Fruit fly (Drosophila melanogaster): Measurements from ENCODE around the gene HIP.

The HIP gene

DNA sequence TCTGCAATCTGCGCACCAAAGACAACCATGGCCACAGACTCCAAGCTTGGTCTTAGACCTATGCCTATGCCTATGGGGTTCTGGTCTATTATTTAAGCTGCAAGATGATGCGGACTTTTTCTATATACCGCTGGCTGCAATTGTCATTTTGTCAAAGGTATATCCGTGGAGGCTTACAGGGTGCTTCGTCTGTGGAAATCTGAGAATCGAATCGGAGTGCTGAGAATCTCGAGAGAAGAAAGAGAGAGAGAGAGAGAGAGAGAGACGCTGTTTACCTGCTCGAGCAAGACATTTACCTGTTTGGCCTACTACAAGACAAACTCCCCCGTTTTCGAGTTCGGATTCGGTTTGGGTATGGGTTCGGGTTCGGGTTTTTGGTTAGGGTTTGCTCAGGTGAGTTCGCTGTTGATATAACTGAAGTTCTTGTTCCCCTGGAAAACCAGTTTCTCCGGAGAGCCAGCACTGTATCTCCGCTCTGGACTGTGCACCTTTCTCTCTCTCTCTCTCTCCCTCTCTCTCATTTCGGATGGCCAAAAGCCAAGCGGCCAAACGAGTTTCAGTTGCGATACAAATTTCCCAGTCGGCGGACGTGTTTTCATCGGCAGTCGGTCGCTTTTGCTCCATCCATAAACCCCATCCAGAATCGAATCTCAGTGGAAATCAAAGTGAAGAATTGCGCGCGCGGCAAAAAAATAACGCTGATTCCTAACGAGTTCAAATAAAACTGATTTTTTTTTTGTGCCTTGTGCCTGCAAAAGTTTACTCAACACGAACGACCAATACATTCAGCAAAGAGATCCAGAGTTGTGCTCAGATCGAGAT is 46.6 kb downstream of the HIP start (continued):
- TF ChIP-seq CG10267 (tag; optimal IDR thresholded peaks at IDR 0.05) (peak; percentile 2), CG14050 (GFP tag; IDR thresholded peaks at IDR 0.05) (0 out of 3 replicates have a peak, but pooled peaks have one; percentile 34), CG15479 (GFP tag; optimal IDR thresholded peaks at IDR 0.05) (peak; percentile 15), Fer1 (GFP tag; optimal IDR thresholded peaks at IDR 0.05) (peak; percentile 16), zfh1 (GFP tag; IDR thresholded peaks at IDR 0.05) (0 out of 3 replicates have a peak, but pooled peaks have one; percentile 15), CG15696 (tag; optimal IDR thresholded peaks at IDR 0.05) (peak; percentile 1), CG17912 (GFP tag; optimal IDR thresholded peaks at IDR 0.05) (no peak), bcd (GFP tag; optimal IDR thresholded peaks at IDR 0.05) (no peak), Pdp1 (GFP tag; optimal IDR thresholded peaks at IDR 0.05) (peak in 1 of 2 experiments; percentile 12), CG2116 (GFP tag; optimal IDR thresholded peaks at IDR 0.05) (peak; percentile 9), Hmr (GFP tag; optimal IDR thresholded peaks at IDR 0.05) (peak; percentile 48), Ravus (GFP tag; IDR thresholded peaks at IDR 0.05) (peak; percentile 19), sob (GFP tag; IDR thresholded peaks at IDR 0.05) (0 out of 2 replicates have a peak, but pooled peaks have one; percentile 30), CG11695 (GFP tag; IDR thresholded peaks at IDR 0.05) (0 out of 3 replicates have a peak, but pooled peaks have one; percentile 11), gcm (GFP tag; optimal IDR thresholded peaks at IDR 0.05) (peak; percentile 57), Meics (GFP tag; optimal IDR thresholded peaks at IDR 0.05) (peak; percentile 35), CG12769 (tag; optimal IDR thresholded peaks at IDR 0.05) (peak; percentile 96), tgo (GFP tag; IDR thresholded peaks at IDR 0.05) (no peak), cg (GFP tag; optimal IDR thresholded peaks at IDR 0.05) (no peak), Trl (optimal IDR thresholded peaks at IDR 0.05) (peak; percentile 89 to 92), Trl (GFP tag; optimal IDR thresholded peaks at IDR 0.05) (no peak), Scr (GFP tag; IDR thresholded peaks at IDR 0.05; ENCODE audit: partially characterized antibody) (0 out of 2 replicates have a peak, but pooled peaks have one; percentile 8), CG11398 (GFP tag; optimal IDR thresholded peaks at IDR 0.05) (peak; percentile 20), Bteb2 (GFP tag; optimal IDR thresholded peaks at IDR 0.05) (no peak), CG16813 (GFP tag; IDR thresholded peaks at IDR 0.05; ENCODE audit: partially characterized antibody) (0 out of 3 replicates have a peak, but pooled peaks have one; percentile 7), bigmax (GFP tag; optimal IDR thresholded peaks at IDR 0.05) (peak; percentile 33), CG13296 (GFP tag; optimal IDR thresholded peaks at IDR 0.05) (peak; percentile 27), CG17385 (GFP tag; optimal IDR thresholded peaks at IDR 0.05) (peak; percentile 27), CG13624 (GFP tag; optimal IDR thresholded peaks at IDR 0.05) (no peak), Blimp-1 (GFP tag; optimal IDR thresholded peaks at IDR 0.05) (peak; percentile 27), Kr (GFP tag; optimal IDR thresholded peaks at IDR 0.05) (peak; percentile 75), gsb-n (tag; optimal IDR thresholded peaks at IDR 0.05) (peak; percentile 3), CG14014 (GFP tag; IDR thresholded peaks at IDR 0.05) (peak; percentile 6; the same call in 1 of the 2 replicates), insv (GFP tag; optimal IDR thresholded peaks at IDR 0.05) (peak in 1 of 2 experiments; percentile 35), Deaf1 (tag; optimal IDR thresholded peaks at IDR 0.05) (peak; percentile 87), CG17361 (GFP tag; IDR thresholded peaks at IDR 0.05) (no peak), CG13775 (GFP tag; optimal IDR thresholded peaks at IDR 0.05) (no peak)

DNA sequence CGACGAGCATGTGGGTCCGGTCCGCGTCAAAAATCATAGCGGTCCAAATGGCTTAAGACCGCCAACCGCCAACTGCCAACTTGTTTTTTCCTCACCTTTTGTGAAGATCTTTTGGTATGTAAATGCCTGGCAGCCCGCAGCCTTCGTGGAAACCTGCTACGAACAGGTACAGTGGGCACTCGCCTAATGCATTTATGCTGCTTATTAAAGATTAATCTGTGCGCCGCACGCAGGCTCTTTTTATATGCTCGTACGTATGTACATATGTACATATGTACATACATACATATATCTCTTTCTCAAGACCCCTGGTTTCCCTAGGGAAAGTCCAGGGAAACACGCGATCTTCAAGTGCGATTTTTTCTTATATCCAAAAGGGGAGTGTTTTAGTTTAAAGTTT is 47.4 kb downstream of the HIP start:
- TF ChIP-seq vvl (GFP tag; IDR thresholded peaks at IDR 0.05) = peak; percentile 40; the same call in 1 of the 2 replicates
- peak; percentile 12 for TF ChIP-seq Med (GFP tag)
- no peak for TF ChIP-seq Nf-YC (tag; optimal IDR thresholded peaks at IDR 0.05)
- TF ChIP-seq slou (GFP tag; optimal IDR thresholded peaks at IDR 0.05) = no peak
- no peak for TF ChIP-seq CG15073 (GFP tag; optimal IDR thresholded peaks at IDR 0.05)
- TF ChIP-seq grau (tag; optimal IDR thresholded peaks at IDR 0.05) = peak; percentile 77
- 0 out of 2 replicates have a peak, but pooled peaks have one; percentile 8 for TF ChIP-seq Rfx (GFP tag; IDR thresholded peaks at IDR 0.05)
- TF ChIP-seq gfzf (GFP tag; optimal IDR thresholded peaks at IDR 0.05) = no peak
- TF ChIP-seq sens (GFP tag) = peak; percentile 36
- no peak for TF ChIP-seq CG18262 (tag; optimal IDR thresholded peaks at IDR 0.05)
- TF ChIP-seq CG10565 (GFP tag; optimal IDR thresholded peaks at IDR 0.05) = no peak
- TF ChIP-seq gem (tag; optimal IDR thresholded peaks at IDR 0.05) = no peak
- peak; percentile 9; the same call in 1 of the 2 replicates for TF ChIP-seq Drgx (GFP tag; IDR thresholded peaks at IDR 0.05)
